Worm (Caenorhabditis elegans) whole organism, early embryonic: ENCODE results near the gene F21C10.4.
A peak's percentile ranks its signal among the peaks of the same experiment; 100 is the strongest.

Source experiments
- B0310.2 ChIP-seq: sonication (generic microtip); optimal IDR thresholded peaks from 2 replicates; lab custom pipeline; 2016; ENCODE audit warnings: mild to moderate bottlenecking, missing genetic modification characterization, missing compliant biosample characterization
- F13C5.2 ChIP-seq: sonication (generic microtip); optimal IDR thresholded peaks from 2 replicates; lab custom pipeline; 2017; ENCODE audit warnings: mild to moderate bottlenecking, missing genetic modification characterization, inconsistent platforms, missing compliant biosample characterization
- aly-1 ChIP-seq: sonication (generic microtip); optimal IDR thresholded peaks from 2 replicates; lab custom pipeline; 2016; ENCODE audit warnings: missing genetic modification characterization, missing compliant biosample characterization
- ama-1 ChIP-seq: fragments of 150-350 bp; optimal IDR thresholded peaks from 2 replicates; lab custom pipeline; 2014
- ceh-13 ChIP-seq: fragments of 200-800 bp; sonication (Bioruptor generic); optimal IDR thresholded peaks from 2 replicates; lab custom pipeline; 2018; ENCODE audit warnings: mild to moderate bottlenecking, missing genetic modification characterization, missing compliant biosample characterization
- ceh-36 ChIP-seq: sonication (generic microtip); optimal IDR thresholded peaks from 2 replicates; lab custom pipeline; 2016; ENCODE audit warnings: missing genetic modification characterization, inconsistent platforms, missing compliant biosample characterization
- ets-7 ChIP-seq: sonication (generic microtip); optimal IDR thresholded peaks from 2 replicates; lab custom pipeline; 2016; ENCODE audit warnings: missing genotype, missing genetic modification characterization, missing compliant biosample characterization
- flt-1 ChIP-seq: fragments of 200-800 bp; sonication (Bioruptor generic); IDR thresholded peaks from 2 replicates; pipeline ENCODE4 v1.3.6; 2022; ENCODE audit warnings: missing genetic modification characterization, missing compliant biosample characterization
- hmbx-1 ChIP-seq: sonication (generic microtip); optimal IDR thresholded peaks from 2 replicates; lab custom pipeline; 2016; ENCODE audit warnings: mild to moderate bottlenecking, missing genetic modification characterization, missing compliant biosample characterization
- hmg-4 ChIP-seq: fragments of 200-800 bp; sonication (Bioruptor generic); optimal IDR thresholded peaks from 2 replicates; lab custom pipeline; 2018; ENCODE audit warnings: mild to moderate bottlenecking, missing genetic modification characterization, missing compliant biosample characterization
- hnd-1 ChIP-seq: sonication (generic microtip); optimal IDR thresholded peaks from 2 replicates; lab custom pipeline; 2016; ENCODE audit warnings: missing genetic modification characterization, missing compliant biosample characterization
- pes-1 ChIP-seq: fragments of 200-800 bp; sonication (Bioruptor generic); IDR thresholded peaks from 2 replicates; pipeline ENCODE4 v1.3.6; 2022; ENCODE audit warnings: missing genetic modification reagents, missing genetic modification characterization, missing compliant biosample characterization
- scrt-1 ChIP-seq: fragments of 200-800 bp; sonication (Bioruptor generic); IDR thresholded peaks from 2 replicates; pipeline ENCODE4 v1.3.6; 2022; ENCODE audit warnings: missing genetic modification characterization, missing compliant biosample characterization
- sea-1 ChIP-seq: fragments of 200-800 bp; sonication (Bioruptor generic); conservative IDR thresholded peaks from 2 replicates; pipeline ENCODE4 v1.3.6; 2022; ENCODE audit warnings: missing genetic modification characterization, missing compliant biosample characterization
- tbx-11 ChIP-seq: fragments of 200-800 bp; sonication (Bioruptor generic); IDR thresholded peaks from 2 replicates; pipeline ENCODE4 v1.3.6; 2022; ENCODE audit warnings: missing genetic modification characterization, missing compliant biosample characterization
- tbx-37 ChIP-seq: fragments of 200-800 bp; sonication (Bioruptor generic); conservative IDR thresholded peaks from 2 replicates; pipeline ENCODE4 v1.3.6; 2022; ENCODE audit warnings: missing genetic modification reagents, missing genetic modification characterization, missing compliant biosample characterization
- tra-4 ChIP-seq: sonication (generic microtip); optimal IDR thresholded peaks from 2 replicates; lab custom pipeline; 2017; ENCODE audit warnings: missing genetic modification characterization, missing compliant biosample characterization

F21C10.4 gene

DNA sequence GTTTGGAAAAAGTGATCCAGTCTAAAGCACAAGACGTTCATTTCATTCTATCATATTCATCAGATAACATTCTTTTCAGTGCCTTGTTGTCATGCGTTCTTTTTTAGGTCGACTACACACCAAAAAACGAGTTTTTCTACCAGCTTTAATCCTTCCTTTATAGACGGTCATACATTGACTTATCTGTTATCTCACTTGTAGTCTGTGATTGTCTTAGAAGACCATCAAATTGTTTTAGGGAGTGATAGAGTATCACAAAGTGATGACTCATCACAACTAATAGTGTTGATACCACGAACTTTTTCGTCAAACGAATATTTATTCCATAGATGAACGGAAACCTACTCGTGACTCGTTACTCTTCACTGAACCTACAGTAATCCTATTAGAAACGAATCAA is 40.6 kb upstream of the F21C10.4 start:
- TF ChIP-seq ets-7 (tag; lab: Kevin White, UChicago): no peak
- no peak for TF ChIP-seq hmbx-1 (tag; lab: Kevin White, UChicago)
- no peak for TF ChIP-seq hmg-4 (GFP tag; lab: Kevin White, UChicago)
- TF ChIP-seq tbx-11 (GFP tag; lab: Robert Waterston, UW): no peak
- no peak for TF ChIP-seq pes-1 (GFP tag; lab: Robert Waterston, UW)
- TF ChIP-seq B0310.2 (tag; lab: Kevin White, UChicago): no peak
- TF ChIP-seq tbx-37 (GFP tag; lab: Robert Waterston, UW): no peak
- TF ChIP-seq ceh-36: no peak
- TF ChIP-seq aly-1 (tag; lab: Kevin White, UChicago): no peak
- TF ChIP-seq ama-1 (lab: Kevin White, UChicago): no peak
- no peak for TF ChIP-seq ceh-13
- TF ChIP-seq scrt-1 (GFP tag; lab: Robert Waterston, UW): no peak
- TF ChIP-seq hnd-1 (tag; lab: Kevin White, UChicago): no peak
- no peak for TF ChIP-seq flt-1 (GFP tag; lab: Robert Waterston, UW)

DNA sequence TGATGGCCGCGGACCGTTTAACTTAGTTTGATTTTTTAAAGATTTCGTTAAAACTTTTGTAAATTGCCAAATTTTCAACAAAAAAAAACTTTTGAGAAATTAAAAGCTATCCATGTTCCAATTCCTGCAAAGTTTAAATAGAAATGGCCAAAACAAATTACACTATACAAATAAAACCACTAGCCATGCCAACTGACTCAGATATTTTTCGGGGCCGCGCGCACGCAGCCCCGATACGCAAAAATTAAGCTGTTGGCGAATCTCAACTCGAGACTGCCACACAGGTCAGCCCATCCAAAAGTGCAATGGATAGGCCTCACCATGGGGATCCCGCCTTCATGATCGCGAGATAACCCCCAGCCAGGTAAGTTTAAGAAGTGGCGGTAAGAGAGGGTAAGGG is 39.8 kb upstream of the F21C10.4 start:
- TF ChIP-seq sea-1 (GFP tag; lab: Robert Waterston, UW) (0 out of 2 replicates have a peak, but pooled peaks have one; percentile 60), pes-1 (GFP tag; lab: Robert Waterston, UW) (0 out of 2 replicates have a peak, but pooled peaks have one; percentile 47)

DNA sequence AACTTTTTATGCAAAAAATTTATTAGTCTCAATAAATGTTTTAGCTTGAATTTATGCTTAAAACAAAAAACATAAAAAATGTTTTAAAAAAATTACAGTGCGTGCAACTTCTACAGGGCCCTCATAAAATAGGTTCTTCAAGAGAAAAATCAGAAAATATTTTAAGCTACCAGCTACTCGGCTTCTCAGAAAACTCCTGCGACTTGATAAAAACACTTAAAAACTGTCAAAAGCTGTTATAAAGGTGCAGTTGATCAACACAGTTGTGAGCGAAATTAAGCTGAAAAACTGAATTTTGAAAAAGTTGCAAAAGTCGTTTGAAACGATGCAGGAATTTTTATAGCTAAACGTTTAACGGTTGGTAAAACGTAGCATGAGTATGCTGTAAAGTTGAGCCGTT is 37.7 kb upstream of the F21C10.4 start:
- TF ChIP-seq sea-1 (GFP tag; lab: Robert Waterston, UW) (peak; percentile 95), hnd-1 (tag; lab: Kevin White, UChicago) (peak; percentile 54), pes-1 (GFP tag; lab: Robert Waterston, UW) (0 out of 2 replicates have a peak, but pooled peaks have one; percentile 39), tbx-11 (GFP tag; lab: Robert Waterston, UW) (peak; percentile 27; the same call in 1 of the 2 replicates), ceh-13 (no peak), ceh-36 (no peak), ama-1 (lab: Kevin White, UChicago) (peak; percentile 94)

DNA sequence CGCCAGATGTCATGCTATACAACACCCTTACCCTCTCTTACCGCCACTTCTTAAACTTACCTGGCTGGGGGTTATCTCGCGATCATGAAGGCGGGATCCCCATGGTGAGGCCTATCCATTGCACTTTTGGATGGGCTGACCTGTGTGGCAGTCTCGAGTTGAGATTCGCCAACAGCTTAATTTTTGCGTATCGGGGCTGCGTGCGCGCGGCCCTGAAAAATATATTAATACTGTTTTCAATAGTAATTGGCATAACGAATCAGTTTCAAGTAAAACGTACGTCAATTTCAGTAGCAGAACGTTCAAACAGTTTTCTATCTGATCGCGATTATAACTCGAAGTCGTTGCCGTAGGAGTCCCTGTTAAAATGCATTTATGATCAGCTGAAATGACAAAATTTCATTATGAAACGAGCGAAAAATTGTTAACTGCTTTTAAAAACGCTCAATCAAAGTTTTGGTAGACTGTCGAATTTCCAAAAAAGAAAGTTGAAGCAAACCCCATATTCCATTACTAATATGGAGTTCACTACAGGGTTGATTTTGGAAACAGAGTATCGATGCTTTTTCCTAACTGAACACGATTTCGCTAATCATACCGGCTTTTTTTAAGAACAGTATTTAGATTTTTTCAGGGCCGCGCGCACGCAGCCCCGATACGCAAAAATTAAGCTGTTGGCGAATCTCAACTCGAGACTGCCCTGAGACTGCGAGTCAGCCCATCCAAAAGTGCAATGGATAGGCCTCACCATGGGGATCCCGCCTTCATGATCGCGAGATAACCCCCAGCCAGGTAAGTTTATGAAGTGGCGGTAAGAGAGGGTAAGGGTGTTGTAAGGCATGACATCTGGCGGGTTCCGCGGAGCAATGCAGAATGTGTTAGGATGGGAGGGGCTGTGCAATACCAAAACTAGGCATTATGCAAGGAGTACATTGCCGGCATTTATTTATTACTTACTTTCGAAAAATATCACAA is 35.3 kb upstream of the F21C10.4 start:
- TF ChIP-seq hmg-4 (GFP tag; lab: Kevin White, UChicago) (peak; percentile 0), scrt-1 (GFP tag; lab: Robert Waterston, UW) (peak; percentile 60; the same call in 1 of the 2 replicates), sea-1 (GFP tag; lab: Robert Waterston, UW) (0 out of 2 replicates have a peak, but pooled peaks have one; percentile 20)

DNA sequence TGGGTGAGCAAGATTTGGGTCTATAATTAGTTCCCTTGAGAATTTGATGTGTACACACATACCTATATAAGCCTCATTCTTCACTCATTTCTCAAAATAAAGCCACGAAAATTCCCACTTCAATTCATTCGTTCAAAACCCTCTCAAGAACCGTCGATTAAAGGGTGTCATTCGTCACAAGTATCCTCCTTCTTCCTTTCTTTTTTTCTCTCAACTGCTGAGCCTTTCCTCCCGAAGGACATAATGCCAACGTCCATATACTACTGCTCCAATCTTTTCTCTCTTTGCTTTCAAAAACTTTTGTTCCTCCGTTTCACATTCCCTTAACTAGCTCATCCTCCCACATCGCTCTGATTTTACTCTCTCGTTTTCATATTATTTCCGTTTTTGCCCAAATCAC is 34.2 kb upstream of the F21C10.4 start, which contains the start of gene T27E4.1:
TSS of gene T27E4.1 (plus strand) at position 137 of the 400 bp plus-strand sequence.
- TF ChIP-seq sea-1 (GFP tag; lab: Robert Waterston, UW): no peak
- TF ChIP-seq F13C5.2 (tag; lab: Kevin White, UChicago): no peak
- no peak for TF ChIP-seq B0310.2 (tag; lab: Kevin White, UChicago)
- TF ChIP-seq aly-1 (tag; lab: Kevin White, UChicago): no peak
- no peak for TF ChIP-seq hmg-4 (GFP tag; lab: Kevin White, UChicago)
- no peak for TF ChIP-seq tbx-11 (GFP tag; lab: Robert Waterston, UW)
- no peak for TF ChIP-seq pes-1 (GFP tag; lab: Robert Waterston, UW)
- TF ChIP-seq ceh-36: no peak
- TF ChIP-seq scrt-1 (GFP tag; lab: Robert Waterston, UW): no peak
- TF ChIP-seq ceh-13: no peak
- no peak for TF ChIP-seq tra-4 (tag; lab: Kevin White, UChicago)
- TF ChIP-seq hmbx-1 (tag; lab: Kevin White, UChicago): no peak
- TF ChIP-seq ets-7 (tag; lab: Kevin White, UChicago): no peak
- TF ChIP-seq flt-1 (GFP tag; lab: Robert Waterston, UW): no peak
- no peak for TF ChIP-seq tbx-37 (GFP tag; lab: Robert Waterston, UW)

DNA sequence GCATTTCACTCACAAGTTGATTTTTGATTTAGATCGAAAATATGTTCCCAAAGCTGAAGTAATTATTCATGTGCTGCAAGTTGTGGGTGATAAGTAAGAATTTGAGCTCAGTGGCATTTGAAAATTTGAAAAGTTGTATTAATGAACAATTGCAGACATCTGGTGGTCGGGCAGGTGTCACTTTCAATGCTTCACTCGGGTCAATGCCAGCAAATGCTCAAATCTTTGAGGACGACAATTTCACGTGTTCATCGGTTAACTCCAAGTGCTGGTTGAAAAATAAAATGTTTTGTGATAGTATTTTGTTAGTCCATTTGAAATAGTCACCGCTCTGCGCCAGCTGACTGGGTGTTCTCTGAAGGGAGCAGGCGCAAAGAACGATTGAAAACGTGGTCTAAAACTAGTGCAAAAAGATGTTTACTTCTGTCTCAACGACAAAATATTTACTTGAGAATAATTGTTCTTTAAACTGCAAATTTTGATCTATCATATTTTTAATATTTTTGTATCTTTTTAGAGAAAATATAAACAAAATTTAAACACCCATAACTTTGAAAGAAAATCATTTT is 32.3 kb upstream of the F21C10.4 start:
- no peak for TF ChIP-seq flt-1 (GFP tag; lab: Robert Waterston, UW)
- no peak for TF ChIP-seq ama-1 (lab: Kevin White, UChicago)
- no peak for TF ChIP-seq hmg-4 (GFP tag; lab: Kevin White, UChicago)
- TF ChIP-seq B0310.2 (tag; lab: Kevin White, UChicago): no peak
- TF ChIP-seq tra-4 (tag; lab: Kevin White, UChicago): no peak
- no peak for TF ChIP-seq hmbx-1 (tag; lab: Kevin White, UChicago)
- TF ChIP-seq aly-1 (tag; lab: Kevin White, UChicago): no peak
- no peak for TF ChIP-seq ceh-36
- no peak for TF ChIP-seq tbx-37 (GFP tag; lab: Robert Waterston, UW)
- TF ChIP-seq F13C5.2 (tag; lab: Kevin White, UChicago): no peak
- TF ChIP-seq scrt-1 (GFP tag; lab: Robert Waterston, UW): no peak

ce11 chrV:9094976-9095375 is 31.4 kb upstream of the F21C10.4 start:
- TF ChIP-seq ets-7 (tag; lab: Kevin White, UChicago) (no peak), tbx-11 (GFP tag; lab: Robert Waterston, UW) (no peak), ama-1 (lab: Kevin White, UChicago) (no peak), hmbx-1 (tag; lab: Kevin White, UChicago) (no peak), B0310.2 (tag; lab: Kevin White, UChicago) (no peak), ceh-36 (no peak), sea-1 (GFP tag; lab: Robert Waterston, UW) (no peak)
